Worm (Caenorhabditis elegans) whole organism, late embryonic: Measurements from ENCODE around the gene srv-26.

Source experiments
- C38D4.7 ChIP-seq: fragments of 200-800 bp; sonication (Bioruptor generic); optimal IDR thresholded peaks from 2 replicates; lab custom pipeline; 2018; ENCODE audit warnings: mild to moderate bottlenecking, missing genetic modification characterization, moderate library complexity, missing compliant biosample characterization
- dmd-4 ChIP-seq: sonication (generic microtip); optimal IDR thresholded peaks from 2 replicates; lab custom pipeline; 2016; ENCODE audit warnings: borderline replicate concordance, missing genetic modification characterization, missing compliant biosample characterization

ce11 chrIV:6337353-6337752 lies 35.7 kb upstream of the srv-26 start, which contains the start of gene ipla-6:
- TF ChIP-seq C38D4.7 (GFP tag; lab: Kevin White, UChicago) = no peak
- no peak for TF ChIP-seq dmd-4 (tag; lab: Kevin White, UChicago)
